Worm (Caenorhabditis elegans) whole organism, early embryonic: ENCODE measurements around the gene F40G12.10.
A peak's percentile ranks its signal among the peaks of the same experiment; 100 is the strongest.

Source experiments
- B0310.2 ChIP-seq: sonication (generic microtip); optimal IDR thresholded peaks from 2 replicates; lab custom pipeline; 2016; ENCODE audit warnings: mild to moderate bottlenecking, missing genetic modification characterization, missing compliant biosample characterization
- F13C5.2 ChIP-seq: sonication (generic microtip); optimal IDR thresholded peaks from 2 replicates; lab custom pipeline; 2017; ENCODE audit warnings: mild to moderate bottlenecking, missing genetic modification characterization, inconsistent platforms, missing compliant biosample characterization
- aly-1 ChIP-seq: sonication (generic microtip); optimal IDR thresholded peaks from 2 replicates; lab custom pipeline; 2016; ENCODE audit warnings: missing genetic modification characterization, missing compliant biosample characterization
- ama-1 ChIP-seq: fragments of 150-350 bp; optimal IDR thresholded peaks from 2 replicates; lab custom pipeline; 2014
- ceh-13 ChIP-seq: fragments of 200-800 bp; sonication (Bioruptor generic); optimal IDR thresholded peaks from 2 replicates; lab custom pipeline; 2018; ENCODE audit warnings: mild to moderate bottlenecking, missing genetic modification characterization, missing compliant biosample characterization
- ceh-36 ChIP-seq: sonication (generic microtip); optimal IDR thresholded peaks from 2 replicates; lab custom pipeline; 2016; ENCODE audit warnings: missing genetic modification characterization, inconsistent platforms, missing compliant biosample characterization
- ets-7 ChIP-seq: sonication (generic microtip); optimal IDR thresholded peaks from 2 replicates; lab custom pipeline; 2016; ENCODE audit warnings: missing genotype, missing genetic modification characterization, missing compliant biosample characterization
- flt-1 ChIP-seq: fragments of 200-800 bp; sonication (Bioruptor generic); IDR thresholded peaks from 2 replicates; pipeline ENCODE4 v1.3.6; 2022; ENCODE audit warnings: missing genetic modification characterization, missing compliant biosample characterization
- hmbx-1 ChIP-seq: sonication (generic microtip); optimal IDR thresholded peaks from 2 replicates; lab custom pipeline; 2016; ENCODE audit warnings: mild to moderate bottlenecking, missing genetic modification characterization, missing compliant biosample characterization
- hmg-4 ChIP-seq: fragments of 200-800 bp; sonication (Bioruptor generic); optimal IDR thresholded peaks from 2 replicates; lab custom pipeline; 2018; ENCODE audit warnings: mild to moderate bottlenecking, missing genetic modification characterization, missing compliant biosample characterization
- hnd-1 ChIP-seq: sonication (generic microtip); optimal IDR thresholded peaks from 2 replicates; lab custom pipeline; 2016; ENCODE audit warnings: missing genetic modification characterization, missing compliant biosample characterization
- pes-1 ChIP-seq: fragments of 200-800 bp; sonication (Bioruptor generic); IDR thresholded peaks from 2 replicates; pipeline ENCODE4 v1.3.6; 2022; ENCODE audit warnings: missing genetic modification reagents, missing genetic modification characterization, missing compliant biosample characterization
- scrt-1 ChIP-seq: fragments of 200-800 bp; sonication (Bioruptor generic); IDR thresholded peaks from 2 replicates; pipeline ENCODE4 v1.3.6; 2022; ENCODE audit warnings: missing genetic modification characterization, missing compliant biosample characterization
- sea-1 ChIP-seq: fragments of 200-800 bp; sonication (Bioruptor generic); conservative IDR thresholded peaks from 2 replicates; pipeline ENCODE4 v1.3.6; 2022; ENCODE audit warnings: missing genetic modification characterization, missing compliant biosample characterization
- tbx-11 ChIP-seq: fragments of 200-800 bp; sonication (Bioruptor generic); IDR thresholded peaks from 2 replicates; pipeline ENCODE4 v1.3.6; 2022; ENCODE audit warnings: missing genetic modification characterization, missing compliant biosample characterization
- tbx-37 ChIP-seq: fragments of 200-800 bp; sonication (Bioruptor generic); conservative IDR thresholded peaks from 2 replicates; pipeline ENCODE4 v1.3.6; 2022; ENCODE audit warnings: missing genetic modification reagents, missing genetic modification characterization, missing compliant biosample characterization
- tra-4 ChIP-seq: sonication (generic microtip); optimal IDR thresholded peaks from 2 replicates; lab custom pipeline; 2017; ENCODE audit warnings: missing genetic modification characterization, missing compliant biosample characterization

F40G12.10 gene

DNA sequence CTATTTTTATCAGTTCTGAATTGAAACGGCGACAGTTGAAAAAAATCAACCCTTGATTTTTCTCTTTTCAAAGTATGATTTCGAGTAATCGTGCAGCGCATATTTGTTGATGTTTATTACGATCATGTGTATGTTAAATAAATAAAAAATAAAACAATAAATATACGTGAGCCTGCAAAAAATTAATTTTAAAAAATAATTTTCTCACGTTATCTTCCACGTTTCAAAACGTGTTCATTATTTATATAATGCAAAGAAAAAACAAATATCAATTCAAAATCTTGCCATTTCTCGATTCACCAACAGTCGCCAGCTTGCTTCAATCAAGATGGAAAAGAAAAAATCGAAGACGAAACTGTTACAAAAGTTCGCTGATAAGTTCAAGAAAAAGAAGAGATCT is at the start of gene F40G12.10:
Gene F40G12.10, plus strand, starts transcription at position 301 of the 400 bp plus-strand sequence.
- no peak for TF ChIP-seq F13C5.2 (tag; lab: Kevin White, UChicago)
- TF ChIP-seq hnd-1, result no peak
- TF ChIP-seq ama-1 (lab: Kevin White, UChicago), result no peak
- no peak for TF ChIP-seq sea-1 (GFP tag; lab: Robert Waterston, UW)
- no peak for TF ChIP-seq flt-1 (GFP tag; lab: Robert Waterston, UW)
- TF ChIP-seq tra-4, result no peak
- TF ChIP-seq ceh-36 (tag; lab: Kevin White, UChicago), result no peak
- no peak for TF ChIP-seq aly-1
- no peak for TF ChIP-seq tbx-11 (GFP tag; lab: Robert Waterston, UW)
- TF ChIP-seq ceh-13 (GFP tag; lab: Kevin White, UChicago), result no peak
- no peak for TF ChIP-seq tbx-37 (GFP tag; lab: Robert Waterston, UW)
- no peak for TF ChIP-seq scrt-1
- TF ChIP-seq pes-1, result no peak
- no peak for TF ChIP-seq B0310.2 (tag; lab: Kevin White, UChicago)
- TF ChIP-seq ets-7 (tag; lab: Kevin White, UChicago), result no peak
- no peak for TF ChIP-seq hmg-4 (GFP tag; lab: Kevin White, UChicago)
- no peak for TF ChIP-seq hmbx-1 (tag; lab: Kevin White, UChicago)

DNA sequence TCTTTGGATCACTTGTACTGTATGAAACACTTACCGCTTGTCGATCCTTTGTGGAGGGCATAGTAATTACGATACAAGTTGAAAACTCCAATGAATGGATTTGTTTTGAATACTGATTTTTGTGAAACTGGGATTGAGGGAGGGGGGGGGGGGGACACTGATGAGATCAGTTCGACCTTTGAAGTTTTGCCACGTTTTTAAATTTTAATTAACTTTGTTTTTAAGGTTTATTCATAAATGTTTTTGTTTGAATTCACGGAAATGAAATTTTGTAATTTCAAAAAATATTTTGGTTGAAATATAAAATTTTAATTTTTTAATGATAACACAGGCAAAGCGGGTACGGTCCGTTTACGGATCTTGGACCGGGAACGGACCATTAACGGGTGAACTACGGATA is 47.4 kb upstream of the F40G12.10 start, which contains the start of gene ent-3:
Gene ent-3, minus strand, starts transcription at position 101 of the 400 bp plus-strand sequence.
- no peak for TF ChIP-seq tra-4
- TF ChIP-seq ceh-13 (GFP tag; lab: Kevin White, UChicago), result no peak
- TF ChIP-seq ets-7 (tag; lab: Kevin White, UChicago), result no peak
- no peak for TF ChIP-seq tbx-37 (GFP tag; lab: Robert Waterston, UW)
- TF ChIP-seq ceh-36 (tag; lab: Kevin White, UChicago), result no peak
- TF ChIP-seq hmbx-1 (tag; lab: Kevin White, UChicago), result no peak
- no peak for TF ChIP-seq B0310.2 (tag; lab: Kevin White, UChicago)
- no peak for TF ChIP-seq sea-1 (GFP tag; lab: Robert Waterston, UW)
- no peak for TF ChIP-seq hmg-4 (GFP tag; lab: Kevin White, UChicago)
- no peak for TF ChIP-seq scrt-1
- TF ChIP-seq ama-1 (lab: Kevin White, UChicago), result no peak
- TF ChIP-seq tbx-11 (GFP tag; lab: Robert Waterston, UW), result no peak
- TF ChIP-seq pes-1, result no peak
- no peak for TF ChIP-seq F13C5.2 (tag; lab: Kevin White, UChicago)
- TF ChIP-seq flt-1 (GFP tag; lab: Robert Waterston, UW), result no peak
- TF ChIP-seq hnd-1, result no peak
- no peak for TF ChIP-seq aly-1

ce11 chrV:14237447-14237846 is 45.9 kb upstream of the F40G12.10 start:
- peak; percentile 32; the same call in 1 of the 2 replicates for TF ChIP-seq tbx-37 (GFP tag; lab: Robert Waterston, UW)
- TF ChIP-seq scrt-1, result 0 out of 2 replicates have a peak, but pooled peaks have one; percentile 21
- TF ChIP-seq flt-1 (GFP tag; lab: Robert Waterston, UW), result 0 out of 2 replicates have a peak, but pooled peaks have one; percentile 42
- TF ChIP-seq sea-1 (GFP tag; lab: Robert Waterston, UW), result 0 out of 2 replicates have a peak, but pooled peaks have one; percentile 25
- TF ChIP-seq pes-1, result peak; percentile 65

- TF ChIP-seq sea-1 (GFP tag; lab: Robert Waterston, UW) (no peak), tra-4 (no peak), flt-1 (GFP tag; lab: Robert Waterston, UW) (no peak), scrt-1 (no peak), ets-7 (tag; lab: Kevin White, UChicago) (no peak), ceh-13 (GFP tag; lab: Kevin White, UChicago) (no peak), ceh-36 (tag; lab: Kevin White, UChicago) (no peak), B0310.2 (tag; lab: Kevin White, UChicago) (no peak), aly-1 (no peak), pes-1 (no peak), tbx-11 (GFP tag; lab: Robert Waterston, UW) (no peak), ama-1 (lab: Kevin White, UChicago) (no peak), tbx-37 (GFP tag; lab: Robert Waterston, UW) (no peak), hnd-1 (no peak), hmbx-1 (tag; lab: Kevin White, UChicago) (no peak), hmg-4 (GFP tag; lab: Kevin White, UChicago) (no peak), F13C5.2 (tag; lab: Kevin White, UChicago) (no peak)
Measured at ce11 chrV:14240694-14241201, 42.6 kb upstream of the F40G12.10 start, which contains the start of gene K02E11.10. K02E11.10 (minus strand) TSS chrV:14241151.

- TF ChIP-seq tbx-37 (GFP tag; lab: Robert Waterston, UW), result no peak
- no peak for TF ChIP-seq F13C5.2 (tag; lab: Kevin White, UChicago)
- TF ChIP-seq tbx-11 (GFP tag; lab: Robert Waterston, UW), result no peak
- TF ChIP-seq aly-1, result no peak
- no peak for TF ChIP-seq hmg-4 (GFP tag; lab: Kevin White, UChicago)
- TF ChIP-seq B0310.2 (tag; lab: Kevin White, UChicago), result no peak
- no peak for TF ChIP-seq scrt-1
- TF ChIP-seq ceh-13 (GFP tag; lab: Kevin White, UChicago), result no peak
- no peak for TF ChIP-seq ets-7 (tag; lab: Kevin White, UChicago)
- TF ChIP-seq flt-1 (GFP tag; lab: Robert Waterston, UW), result no peak
- no peak for TF ChIP-seq hmbx-1 (tag; lab: Kevin White, UChicago)
- TF ChIP-seq sea-1 (GFP tag; lab: Robert Waterston, UW), result no peak
- TF ChIP-seq ceh-36 (tag; lab: Kevin White, UChicago), result no peak
- TF ChIP-seq pes-1, result no peak
- no peak for TF ChIP-seq ama-1 (lab: Kevin White, UChicago)
Measured at ce11 chrV:14243904-14244303, 39.4 kb upstream of the F40G12.10 start, which contains the start of gene sre-7. sre-7 (plus strand) TSS chrV:14244204.

ce11 chrV:14246761-14247160 is 36.6 kb upstream of the F40G12.10 start, which contains the start of gene K02E11.3:
K02E11.3 (minus strand) TSS chrV:14246861.
- TF ChIP-seq B0310.2 (tag; lab: Kevin White, UChicago) (no peak), ama-1 (lab: Kevin White, UChicago) (no peak), ceh-36 (tag; lab: Kevin White, UChicago) (no peak), aly-1 (no peak), tbx-37 (GFP tag; lab: Robert Waterston, UW) (no peak), tra-4 (no peak), hmbx-1 (tag; lab: Kevin White, UChicago) (no peak), hmg-4 (GFP tag; lab: Kevin White, UChicago) (no peak), ceh-13 (GFP tag; lab: Kevin White, UChicago) (no peak), pes-1 (no peak), tbx-11 (GFP tag; lab: Robert Waterston, UW) (no peak), F13C5.2 (tag; lab: Kevin White, UChicago) (no peak), ets-7 (tag; lab: Kevin White, UChicago) (no peak), hnd-1 (no peak), scrt-1 (no peak), sea-1 (GFP tag; lab: Robert Waterston, UW) (no peak), flt-1 (GFP tag; lab: Robert Waterston, UW) (no peak)
